Worm (Caenorhabditis elegans): ENCODE results near the gene svh-5.

DNA sequence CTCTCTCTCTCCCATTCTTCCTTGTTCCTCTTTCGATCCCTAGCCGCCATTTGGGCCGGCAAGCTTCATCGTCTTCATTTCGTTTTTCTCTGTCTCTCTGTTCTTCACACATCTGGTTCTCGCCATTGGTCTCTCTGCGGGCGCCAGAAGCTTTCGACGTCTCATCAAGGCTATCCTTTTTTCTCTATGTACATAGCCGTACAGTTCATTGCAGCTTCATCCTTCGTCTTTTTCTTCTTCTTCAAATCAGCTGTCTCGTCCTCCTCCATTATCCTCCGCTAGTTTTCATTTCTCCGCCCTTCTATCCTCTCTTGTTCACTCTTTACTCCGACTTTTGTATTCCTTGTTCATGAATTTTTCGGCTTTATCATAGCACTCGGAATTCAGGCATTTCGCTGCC lies 43.0 kb upstream of the svh-5 start, which contains the start of gene F39D8.3:
- TF ChIP-seq fkh-10 (GFP tag; optimal IDR thresholded peaks at IDR 0.05): no peak
- no peak for TF ChIP-seq nfya-1 (tag; optimal IDR thresholded peaks at IDR 0.05)
- TF ChIP-seq tbx-2 (tag; optimal IDR thresholded peaks at IDR 0.05): no peak
- no peak for TF ChIP-seq nhr-11 (tag; optimal IDR thresholded peaks at IDR 0.05)
